Worm (Caenorhabditis elegans): ENCODE results near the gene sri-6.
A peak's percentile ranks its signal among the peaks of the same experiment; 100 is the strongest.
"Not testable (repeated sequence)": the region's sequence is repeated elsewhere in the genome, so short reads cannot be mapped to it uniquely, and the experiment has no call there.

The sri-6 gene

DNA sequence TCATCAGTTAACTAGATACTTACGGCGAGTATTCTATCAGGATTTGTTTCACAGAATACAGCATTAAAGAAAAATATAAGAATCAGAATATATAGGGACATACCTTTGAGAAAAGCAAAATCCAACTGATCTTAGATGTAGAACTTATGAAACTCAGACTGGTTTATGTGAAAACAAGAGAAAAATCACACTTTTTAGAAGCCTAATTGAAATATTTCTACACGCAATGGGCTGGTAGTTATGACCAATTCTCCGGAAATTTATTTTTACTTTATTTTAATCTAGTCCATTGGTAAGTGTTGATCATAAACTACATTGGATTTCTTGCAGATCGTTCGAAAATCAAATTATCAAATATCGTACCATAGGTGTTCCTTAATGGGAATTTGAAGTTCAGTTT, 1.3 kb upstream of the sri-6 start, which contains the start of gene T09E8.4:
Gene T09E8.4 (minus strand): TSS at position 101 of the 400 bp plus-strand sequence.
- TF ChIP-seq mep-1 (tag; optimal IDR thresholded peaks at IDR 0.05) = no peak
- no peak for TF ChIP-seq Y75B8A.6 (GFP tag; IDR thresholded peaks at IDR 0.05)
- no peak for TF ChIP-seq set-16 (GFP tag; IDR thresholded peaks at IDR 0.05)
- TF ChIP-seq nhr-25 (tag; optimal IDR thresholded peaks at IDR 0.05; ENCODE audit: borderline replicate concordance, insufficient read depth) = no peak
- no peak for TF ChIP-seq lim-7 (GFP tag; IDR thresholded peaks at IDR 0.05)
- TF ChIP-seq lin-1 (GFP tag; IDR thresholded peaks at IDR 0.05) = no peak
- no peak for TF ChIP-seq spr-1 (tag; optimal IDR thresholded peaks at IDR 0.05)
- TF ChIP-seq dmd-9 (GFP tag; IDR thresholded peaks at IDR 0.05) = no peak

DNA sequence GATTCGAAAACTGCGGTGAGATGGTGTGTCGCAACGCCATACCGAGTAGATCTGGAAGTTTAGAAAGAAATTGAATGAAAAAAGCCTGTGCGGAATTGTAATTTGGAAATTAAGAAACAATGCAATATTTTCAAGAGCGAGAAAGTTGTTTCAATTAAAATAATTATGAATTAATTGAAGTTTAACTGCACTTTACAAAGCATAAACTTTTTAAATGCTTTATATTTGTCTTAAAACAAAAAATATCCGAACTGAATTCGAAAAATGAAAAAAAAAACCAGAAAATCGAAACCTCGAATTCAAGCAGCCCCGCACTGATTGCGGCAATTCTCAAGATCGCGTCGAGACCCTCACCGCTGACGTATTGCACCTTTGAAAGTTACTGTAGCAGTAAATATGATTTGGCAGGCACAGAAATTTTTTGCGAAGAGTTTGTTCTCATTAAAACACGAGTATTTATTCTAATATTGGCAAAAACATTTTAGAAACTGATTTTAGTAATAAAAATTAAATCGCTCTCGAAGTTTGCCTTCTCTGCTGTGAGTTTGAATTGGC, 8.1 kb downstream of the sri-6 start, which contains the start of gene sun-1:
Gene sun-1 (minus strand): TSS at position 51 of the 555 bp plus-strand sequence.
- TF ChIP-seq Y48G9A.11 (GFP tag; IDR thresholded peaks at IDR 0.05) (0 out of 2 replicates have a peak, but pooled peaks have one; percentile 21), hlh-11 (tag; optimal IDR thresholded peaks at IDR 0.05) (no peak), spr-3 (GFP tag; optimal IDR thresholded peaks at IDR 0.05) (no peak), zfp-2 (tag; optimal IDR thresholded peaks at IDR 0.05) (no peak)

DNA sequence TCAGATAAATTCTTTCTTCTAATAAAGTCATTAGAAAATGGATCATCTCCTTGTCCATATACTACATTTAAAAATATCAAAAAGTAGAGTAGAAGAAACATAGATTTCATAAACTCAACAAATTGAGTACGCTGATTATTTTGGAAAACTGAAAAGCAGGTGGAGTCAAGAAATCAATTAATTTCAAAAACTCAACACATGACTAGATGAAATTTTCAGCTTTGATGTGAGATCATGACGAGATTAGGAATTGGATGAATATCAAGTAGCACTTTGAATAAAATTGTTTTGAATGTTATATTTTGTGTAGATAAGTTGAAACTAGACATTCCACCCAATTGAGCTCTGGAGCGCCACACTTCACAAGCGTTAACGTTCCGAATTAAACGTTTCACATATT, 10.1 kb downstream of the sri-6 start, which contains the start of gene F57B1.1:
Gene F57B1.1 (minus strand): TSS at position 101 of the 400 bp plus-strand sequence.
- TF ChIP-seq nhr-6 (tag; optimal IDR thresholded peaks at IDR 0.05) = no peak
- TF ChIP-seq ceh-62 (tag; optimal IDR thresholded peaks at IDR 0.05) = no peak
- no peak for TF ChIP-seq nhr-42 (GFP tag; IDR thresholded peaks at IDR 0.05)
- TF ChIP-seq zfp-3 (GFP tag; conservative IDR thresholded peaks at IDR 0.05) = no peak
- TF ChIP-seq jun-1 (tag; optimal IDR thresholded peaks at IDR 0.05) = no peak
- TF ChIP-seq F49E8.2 (tag; optimal IDR thresholded peaks at IDR 0.05; ENCODE audit: borderline replicate concordance) = no peak
- TF ChIP-seq aha-1 (tag) = no peak
- TF ChIP-seq egl-27 (tag; optimal IDR thresholded peaks at IDR 0.05) = no peak
- no peak for TF ChIP-seq dve-1 (tag; optimal IDR thresholded peaks at IDR 0.05; ENCODE audit: insufficient read depth)
- no peak for TF ChIP-seq lin-29 (GFP tag; IDR thresholded peaks at IDR 0.05)
- TF ChIP-seq T26A8.4 (GFP tag; IDR thresholded peaks at IDR 0.05) = no peak
- no peak for TF ChIP-seq lin-13 (GFP tag; optimal IDR thresholded peaks at IDR 0.05)
- TF ChIP-seq Y48G9A.11 (GFP tag; IDR thresholded peaks at IDR 0.05) = no peak
- TF ChIP-seq madf-9 (GFP tag; conservative IDR thresholded peaks at IDR 0.05) = no peak
- no peak for TF ChIP-seq zip-2 (tag; optimal IDR thresholded peaks at IDR 0.05)

DNA sequence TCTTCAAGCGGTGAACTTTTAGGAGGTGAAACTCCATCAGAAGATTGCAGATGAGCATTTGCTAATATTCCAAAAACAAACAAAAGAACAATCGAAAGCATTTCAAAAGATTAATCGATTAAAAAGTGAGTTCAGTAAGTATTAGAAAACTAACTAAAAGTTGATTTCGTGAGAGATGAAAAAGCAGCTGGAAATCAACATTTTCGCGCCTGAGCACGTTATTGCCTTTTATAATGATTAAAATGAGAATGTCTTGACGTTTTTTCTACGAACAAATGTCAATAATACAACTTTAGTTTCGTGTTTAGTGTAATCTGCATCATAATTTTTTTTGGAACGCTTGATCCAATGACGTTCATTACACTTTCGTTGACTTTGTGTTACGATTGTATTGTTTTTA, 12.3 kb downstream of the sri-6 start, which contains the start of gene F57B1.9:
Gene F57B1.9 (minus strand): TSS at position 101 of the 400 bp plus-strand sequence.
- TF ChIP-seq zag-1 (tag; optimal IDR thresholded peaks at IDR 0.05) (no peak), nhr-10 (tag; optimal IDR thresholded peaks at IDR 0.05) (peak; percentile 28), T26A8.4 (GFP tag; IDR thresholded peaks at IDR 0.05) (peak; percentile 19; the same call in 1 of the 2 replicates)

DNA sequence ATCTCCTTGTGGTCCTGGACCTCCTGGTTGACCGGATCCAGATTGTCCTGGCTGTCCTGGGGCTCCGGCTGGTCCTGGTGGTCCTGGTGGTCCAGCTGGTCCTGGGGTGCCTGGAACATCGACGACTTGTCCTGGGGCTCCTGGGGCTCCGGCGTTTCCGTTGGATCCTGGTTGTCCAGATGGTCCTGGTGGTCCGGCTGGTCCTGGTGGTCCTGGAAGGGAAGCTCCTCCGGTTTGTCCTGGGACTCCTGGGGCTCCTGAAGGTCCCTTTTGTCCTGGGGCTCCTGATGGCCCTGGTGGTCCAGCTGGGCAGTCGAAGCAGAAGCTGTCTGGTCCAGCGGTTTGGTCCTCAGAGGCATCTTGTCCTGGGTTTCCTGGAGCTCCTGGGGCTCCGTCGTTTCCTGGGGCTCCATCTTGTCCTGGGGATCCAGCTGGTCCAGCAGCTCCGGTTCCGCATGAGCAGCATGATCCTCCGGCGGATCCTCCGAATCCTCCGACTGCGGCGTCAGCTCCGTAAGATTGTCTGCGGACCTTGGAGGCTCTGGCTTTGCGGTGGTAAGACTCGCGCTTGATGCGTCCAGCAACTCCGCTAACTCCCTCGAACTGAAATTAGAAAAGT, 13.1 kb downstream of the sri-6 start:
- TF ChIP-seq ceh-44 (GFP tag; IDR thresholded peaks at IDR 0.05) (0 out of 2 replicates have a peak, but pooled peaks have one; percentile 5), egl-43 (GFP tag; IDR thresholded peaks at IDR 0.05) (peak; percentile 15; the same call in 1 of the 2 replicates), madf-5 (GFP tag; IDR thresholded peaks at IDR 0.05) (0 out of 4 replicates have a peak, but pooled peaks of 1 of the 2 experiments have one; percentile 45), pha-4 (GFP tag; IDR thresholded peaks at IDR 0.05) (peak; percentile 34; the same call in 1 of the 2 replicates), set-16 (GFP tag; IDR thresholded peaks at IDR 0.05) (peak; percentile 98)
- not testable (repeated sequence) for TF ChIP-seq pha-4 (tag; optimal IDR thresholded peaks at IDR 0.05)
